Worm (Caenorhabditis elegans) whole organism, mixed stage, embryonic: ENCODE results near the gene Y69E1A.5.
A peak's percentile ranks its signal among the peaks of the same experiment; 100 is the strongest.
"Not testable (repeated sequence)": the region's sequence is repeated elsewhere in the genome, so short reads cannot be mapped to it uniquely, and the experiment has no call there.

Experiments
- bed-3 ChIP-seq: fragments of 200-800 bp; sonication (Bioruptor generic); optimal IDR thresholded peaks from 3 replicates; lab custom pipeline; 2018; ENCODE audit warnings: mild to moderate bottlenecking, missing genetic modification characterization, moderate library complexity, missing compliant biosample characterization
- blmp-1 ChIP-seq: fragments of 150-350 bp; optimal IDR thresholded peaks from 2 replicates; lab custom pipeline; 2014; ENCODE audit warnings: missing biosample characterization, missing genetic modification characterization
- ceh-39 ChIP-seq: fragments of 150-350 bp; optimal IDR thresholded peaks from 2 replicates; lab custom pipeline; 2014; ENCODE audit warnings: missing biosample characterization, missing genetic modification characterization
- ceh-83 ChIP-seq: fragments of 200-800 bp; sonication (Bioruptor generic); optimal IDR thresholded peaks from 2 replicates; lab custom pipeline; 2018; ENCODE audit warnings: mild to moderate bottlenecking, missing genetic modification characterization, missing compliant biosample characterization
- ces-1 ChIP-seq: fragments of 150-350 bp; optimal IDR thresholded peaks from 2 replicates; lab custom pipeline; 2014; ENCODE audit warnings: missing biosample characterization, missing genetic modification reagents, missing genetic modification characterization
- cnd-1 ChIP-seq: fragments of 200-800 bp; sonication (Bioruptor generic); optimal IDR thresholded peaks from 2 replicates; lab custom pipeline; 2018; ENCODE audit warnings: mild to moderate bottlenecking, missing genetic modification characterization, missing compliant biosample characterization
- drap-1 ChIP-seq: fragments of 200-800 bp; sonication (Bioruptor generic); optimal IDR thresholded peaks from 3 replicates; lab custom pipeline; 2018; ENCODE audit warnings: mild to moderate bottlenecking, missing genetic modification characterization, missing compliant biosample characterization
- elt-1 ChIP-seq: sonication (generic microtip); optimal IDR thresholded peaks from 2 replicates; lab custom pipeline; 2017; ENCODE audit warnings: missing genetic modification characterization, mild to moderate bottlenecking, missing compliant biosample characterization, antibody characterized with exemption, moderate library complexity, borderline replicate concordance; ENCODE audit not compliant: insufficient read depth
- flh-1 ChIP-seq: fragments of 200-800 bp; sonication (Bioruptor generic); optimal IDR thresholded peaks from 2 replicates; lab custom pipeline; 2018; ENCODE audit warnings: mild to moderate bottlenecking, missing genetic modification characterization, moderate library complexity, missing compliant biosample characterization
- ham-2 ChIP-seq: fragments of 200-800 bp; sonication (Bioruptor generic); optimal IDR thresholded peaks from 2 replicates; lab custom pipeline; 2018; ENCODE audit warnings: mild to moderate bottlenecking, missing genetic modification characterization, missing compliant biosample characterization
- hlh-1 ChIP-seq: fragments of 150-350 bp; optimal IDR thresholded peaks from 2 replicates; lab custom pipeline; 2014; ENCODE audit warnings: missing biosample characterization, missing genetic modification reagents, missing genetic modification characterization
- lin-13 ChIP-seq: fragments of 150-350 bp; optimal IDR thresholded peaks from 2 replicates; lab custom pipeline; 2014; ENCODE audit warnings: missing biosample characterization, missing genetic modification characterization
- lin-32 ChIP-seq: fragments of 200-800 bp; sonication (Bioruptor generic); optimal IDR thresholded peaks from 2 replicates; lab custom pipeline; 2018; ENCODE audit warnings: mild to moderate bottlenecking, missing genetic modification characterization, missing compliant biosample characterization
- lsy-2 ChIP-seq: fragments of 150-350 bp; optimal IDR thresholded peaks from 2 replicates; lab custom pipeline; 2014; ENCODE audit warnings: missing biosample characterization, missing genetic modification characterization
- mab-5 ChIP-seq: fragments of 150-350 bp; optimal IDR thresholded peaks from 2 replicates; lab custom pipeline; 2014; ENCODE audit warnings: missing biosample characterization, missing genetic modification characterization
- mep-1 ChIP-seq: fragments of 150-350 bp; optimal IDR thresholded peaks from 2 replicates; lab custom pipeline; 2017; ENCODE audit warnings: missing biosample characterization, missing genetic modification reagents, missing genetic modification characterization, inconsistent platforms
- mls-2 ChIP-seq: sonication (generic microtip); optimal IDR thresholded peaks from 2 replicates; lab custom pipeline; 2016; ENCODE audit warnings: mild to moderate bottlenecking, missing genetic modification characterization, moderate library complexity, missing compliant biosample characterization
- nhr-12 ChIP-seq: fragments of 150-350 bp; optimal IDR thresholded peaks from 2 replicates; lab custom pipeline; 2014; ENCODE audit warnings: missing biosample characterization, missing genetic modification characterization
- nhr-28 ChIP-seq: fragments of 150-350 bp; optimal IDR thresholded peaks from 2 replicates; lab custom pipeline; 2014; ENCODE audit warnings: missing biosample characterization, missing genetic modification characterization
- pha-4 ChIP-seq: fragments of 150-350 bp; optimal IDR thresholded peaks from 2 replicates; lab custom pipeline; 2018; ENCODE audit warnings: missing biosample characterization, missing genetic modification reagents, missing genetic modification characterization
- sem-2 ChIP-seq: fragments of 200-800 bp; sonication (Bioruptor generic); optimal IDR thresholded peaks from 2 replicates; lab custom pipeline; 2018; ENCODE audit warnings: mild to moderate bottlenecking, missing genetic modification characterization, missing compliant biosample characterization
- snpc-4 ChIP-seq: fragments of 150-350 bp; optimal IDR thresholded peaks from 2 replicates; lab custom pipeline; 2014; ENCODE audit warnings: missing biosample characterization, missing genetic modification characterization
- sptf-1 ChIP-seq: sonication (generic microtip); optimal IDR thresholded peaks from 2 replicates; lab custom pipeline; 2017; ENCODE audit warnings: mild to moderate bottlenecking, missing genetic modification characterization, moderate library complexity, missing compliant biosample characterization
- tbx-8 ChIP-seq: fragments of 200-800 bp; sonication (Bioruptor generic); optimal IDR thresholded peaks from 2 replicates; lab custom pipeline; 2018; ENCODE audit warnings: mild to moderate bottlenecking, missing genetic modification characterization, moderate library complexity, missing compliant biosample characterization
- unc-120 ChIP-seq: sonication (generic microtip); optimal IDR thresholded peaks from 2 replicates; lab custom pipeline; 2017; ENCODE audit warnings: missing genetic modification characterization, missing compliant biosample characterization; ENCODE audit not compliant: poor library complexity, severe bottlenecking
- unc-39 ChIP-seq: fragments of 150-350 bp; optimal IDR thresholded peaks from 2 replicates; lab custom pipeline; 2014; ENCODE audit warnings: missing biosample characterization, missing genetic modification characterization
- unc-62 ChIP-seq: fragments of 150-350 bp; optimal IDR thresholded peaks from 2 replicates; lab custom pipeline; 2014; ENCODE audit warnings: missing biosample characterization, missing genetic modification reagents, missing genetic modification characterization
- zip-8 ChIP-seq: fragments of 150-350 bp; optimal IDR thresholded peaks from 2 replicates; lab custom pipeline; 2014; ENCODE audit warnings: missing biosample characterization, missing genetic modification characterization

Y69E1A.5 gene

ce11 chrIV:10958230-10958588 is 754 bp upstream of the Y69E1A.5 start, which contains the start of gene sri-19:
sri-19 (plus strand) TSS chrIV:10958372.
- TF ChIP-seq drap-1 (GFP tag; lab: Kevin White, UChicago): no peak
- TF ChIP-seq lin-32 (GFP tag; lab: Kevin White, UChicago): no peak
- no peak for TF ChIP-seq ceh-83
- TF ChIP-seq unc-120 (tag; lab: Kevin White, UChicago): peak; percentile 21
- TF ChIP-seq mep-1: no peak
- peak; percentile 82 for TF ChIP-seq hlh-1 (tag; lab: Kevin White, UChicago)
- no peak for TF ChIP-seq sem-2
- no peak for TF ChIP-seq tbx-8 (GFP tag; lab: Kevin White, UChicago)

ce11 chrIV:10954955-10955354 is 2.5 kb downstream of the Y69E1A.5 start, which contains the start of gene Y69E1A.4:
Y69E1A.4 (plus strand) TSS chrIV:10955255.
- TF ChIP-seq mab-5 (tag; lab: Kevin White, UChicago); sem-2; ceh-83: not testable (repeated sequence)

ce11 chrIV:10951997-10952396 is 5.5 kb downstream of the Y69E1A.5 start, which contains the start of gene Y69E1A.3:
Y69E1A.3 (plus strand) TSS chrIV:10952297.
- no peak for TF ChIP-seq hlh-1 (tag; lab: Kevin White, UChicago)
- TF ChIP-seq ceh-39 (tag; lab: Kevin White, UChicago): no peak
- TF ChIP-seq sptf-1 (tag; lab: Kevin White, UChicago): no peak
- no peak for TF ChIP-seq nhr-28
- no peak for TF ChIP-seq bed-3 (GFP tag; lab: Kevin White, UChicago)
- TF ChIP-seq ham-2 (GFP tag; lab: Kevin White, UChicago): no peak
- TF ChIP-seq unc-120 (tag; lab: Kevin White, UChicago): no peak
- no peak for TF ChIP-seq nhr-12 (tag; lab: Kevin White, UChicago)
- TF ChIP-seq snpc-4 (tag; lab: Kevin White, UChicago): no peak
- TF ChIP-seq unc-62: no peak
- TF ChIP-seq mab-5 (tag; lab: Kevin White, UChicago): no peak
- no peak for TF ChIP-seq tbx-8 (GFP tag; lab: Kevin White, UChicago)
- TF ChIP-seq blmp-1 (tag; lab: Kevin White, UChicago): no peak
- no peak for TF ChIP-seq pha-4
- TF ChIP-seq, all 35 proteins: peak for 0

- TF ChIP-seq cnd-1 (tag; lab: Kevin White, UChicago) (no peak), drap-1 (GFP tag; lab: Kevin White, UChicago) (no peak), ceh-39 (tag; lab: Kevin White, UChicago) (no peak), lsy-2 (tag; lab: Kevin White, UChicago) (no peak), ceh-83 (no peak), ham-2 (GFP tag; lab: Kevin White, UChicago) (no peak), unc-120 (tag; lab: Kevin White, UChicago) (no peak), unc-39 (tag; lab: Kevin White, UChicago) (no peak), elt-1 (tag; lab: Kevin White, UChicago) (no peak), mls-2 (tag; lab: Kevin White, UChicago) (no peak), flh-1 (GFP tag; lab: Kevin White, UChicago) (no peak)
These were observed 6.9 kb downstream of the Y69E1A.5 start for ce11 chrIV:10950363-10951214.

ce11 chrIV:10949510-10949909 is 7.9 kb downstream of the Y69E1A.5 start, which contains the start of gene nsph-3.1:
nsph-3.1 (plus strand) TSS chrIV:10949810.
- TF ChIP-seq drap-1 (GFP tag; lab: Kevin White, UChicago) (no peak), lin-32 (GFP tag; lab: Kevin White, UChicago) (no peak), bed-3 (GFP tag; lab: Kevin White, UChicago) (no peak), zip-8 (tag; lab: Kevin White, UChicago) (no peak), snpc-4 (tag; lab: Kevin White, UChicago) (no peak), ceh-39 (tag; lab: Kevin White, UChicago) (no peak), sem-2 (no peak), flh-1 (GFP tag; lab: Kevin White, UChicago) (no peak)

ce11 chrIV:10948797-10949196 is 8.7 kb downstream of the Y69E1A.5 start, which contains the start of gene Y69E1A.1:
Y69E1A.1 (minus strand) TSS chrIV:10948897.
- no peak for TF ChIP-seq lin-13 (tag; lab: Kevin White, UChicago)
- TF ChIP-seq flh-1 (GFP tag; lab: Kevin White, UChicago): no peak
- no peak for TF ChIP-seq tbx-8 (GFP tag; lab: Kevin White, UChicago)
- no peak for TF ChIP-seq pha-4
- TF ChIP-seq elt-1 (tag; lab: Kevin White, UChicago): no peak
- no peak for TF ChIP-seq lin-32 (GFP tag; lab: Kevin White, UChicago)
- no peak for TF ChIP-seq ces-1
